Fruit fly (Drosophila melanogaster): ENCODE data around the gene Remo.

The Remo gene

dm6 chrX:13277580-13278467, 10.0 kb upstream of the Remo start (continued):
- no peak for TF ChIP-seq jing (GFP tag; optimal IDR thresholded peaks at IDR 0.05)
- TF ChIP-seq Doc3 (GFP tag; IDR thresholded peaks at IDR 0.05; ENCODE audit: partially characterized antibody) = no peak
- no peak for TF ChIP-seq CG9932 (GFP tag; IDR thresholded peaks at IDR 0.05)
- no peak for TF ChIP-seq sna (GFP tag; IDR thresholded peaks at IDR 0.05; ENCODE audit: partially characterized antibody)
- no peak for TF ChIP-seq cas (GFP tag; IDR thresholded peaks at IDR 0.05)
- peak; percentile 10 for TF ChIP-seq mam (GFP tag; optimal IDR thresholded peaks at IDR 0.05)
- TF ChIP-seq CG9797 (GFP tag; optimal IDR thresholded peaks at IDR 0.05) = no peak
- peak; percentile 32 for TF ChIP-seq D19B (GFP tag; optimal IDR thresholded peaks at IDR 0.05)
- TF ChIP-seq Mrtf (GFP tag; IDR thresholded peaks at IDR 0.05) = no peak
- TF ChIP-seq CG6254 (GFP tag; optimal IDR thresholded peaks at IDR 0.05) = no peak
- TF ChIP-seq CG17568 (GFP tag; optimal IDR thresholded peaks at IDR 0.05) = no peak
- TF ChIP-seq nerfin-1 (tag; optimal IDR thresholded peaks at IDR 0.05) = no peak
- peak; percentile 32; the same call in 1 of the 2 replicates for TF ChIP-seq vvl (GFP tag; IDR thresholded peaks at IDR 0.05)
- TF ChIP-seq twi (tag; optimal IDR thresholded peaks at IDR 0.05) = no peak
- TF ChIP-seq NFAT (GFP tag; IDR thresholded peaks at IDR 0.05) = 0 out of 2 replicates have a peak, but pooled peaks have one; percentile 11
- TF ChIP-seq Dbx (GFP tag; IDR thresholded peaks at IDR 0.05) = no peak
- TF ChIP-seq CG15696 (tag; optimal IDR thresholded peaks at IDR 0.05) = no peak
- TF ChIP-seq ewg (GFP tag; optimal IDR thresholded peaks at IDR 0.05) = no peak
- TF ChIP-seq sima (GFP tag; optimal IDR thresholded peaks at IDR 0.05) = no peak
- no peak for TF ChIP-seq CG13894 (tag; optimal IDR thresholded peaks at IDR 0.05)
- no peak for TF ChIP-seq CG3163 (GFP tag; optimal IDR thresholded peaks at IDR 0.05)
- TF ChIP-seq CG4282 (GFP tag; optimal IDR thresholded peaks at IDR 0.05) = no peak
- no peak for TF ChIP-seq Dad (GFP tag; optimal IDR thresholded peaks at IDR 0.05)
- no peak for TF ChIP-seq HmgZ (tag; optimal IDR thresholded peaks at IDR 0.05)
- 0 out of 3 replicates have a peak, but pooled peaks have one; percentile 30 for TF ChIP-seq CG6791 (GFP tag; IDR thresholded peaks at IDR 0.05; ENCODE audit: partially characterized antibody)
- TF ChIP-seq croc (GFP tag; conservative IDR thresholded peaks at IDR 0.05) = no peak
- no peak for TF ChIP-seq toy (GFP tag; IDR thresholded peaks at IDR 0.05)
- TF ChIP-seq B-H2 (GFP tag; optimal IDR thresholded peaks at IDR 0.05) = no peak
- TF ChIP-seq CG6765 (GFP tag; optimal IDR thresholded peaks at IDR 0.05) = no peak
- TF ChIP-seq CG1602 (GFP tag; optimal IDR thresholded peaks at IDR 0.05) = no peak
- TF ChIP-seq CG10321 (GFP tag; IDR thresholded peaks at IDR 0.05) = no peak
- no peak for TF ChIP-seq CG4707 (GFP tag; optimal IDR thresholded peaks at IDR 0.05)
- TF ChIP-seq Pdp1 (GFP tag; optimal IDR thresholded peaks at IDR 0.05) = no peak
- TF ChIP-seq CG14860 (GFP tag; IDR thresholded peaks at IDR 0.05; ENCODE audit: partially characterized antibody) = no peak
- TF ChIP-seq CG4617 (GFP tag; optimal IDR thresholded peaks at IDR 0.05; ENCODE audit: borderline replicate concordance) = no peak
- TF ChIP-seq Myb (GFP tag; optimal IDR thresholded peaks at IDR 0.05) = no peak
- no peak for TF ChIP-seq NC2α (GFP tag; optimal IDR thresholded peaks at IDR 0.05)
- no peak for TF ChIP-seq CG7987 (GFP tag; optimal IDR thresholded peaks at IDR 0.05)
- TF ChIP-seq disco-r (GFP tag; optimal IDR thresholded peaks at IDR 0.05) = no peak
- peak; percentile 38 for TF ChIP-seq CG11504 (tag; optimal IDR thresholded peaks at IDR 0.05)
- TF ChIP-seq Med (GFP tag) = peak; percentile 88
- TF ChIP-seq chif (GFP tag; optimal IDR thresholded peaks at IDR 0.05) = no peak
- TF ChIP-seq knrl (GFP tag; IDR thresholded peaks at IDR 0.05; ENCODE audit: partially characterized antibody) = no peak
- no peak for TF ChIP-seq tgo (GFP tag; IDR thresholded peaks at IDR 0.05)
- TF ChIP-seq Hr39 (optimal IDR thresholded peaks at IDR 0.05) = no peak
- no peak for TF ChIP-seq Hand (GFP tag; optimal IDR thresholded peaks at IDR 0.05)
- TF ChIP-seq gem (tag; optimal IDR thresholded peaks at IDR 0.05) = peak; percentile 48
- TF ChIP-seq pum (GFP tag; optimal IDR thresholded peaks at IDR 0.05) = no peak
- TF ChIP-seq CG8924 (tag; optimal IDR thresholded peaks at IDR 0.05) = no peak
